Fruit fly (Drosophila melanogaster) whole organism, embryonic: ENCODE results near the gene Fife.
A peak's percentile ranks its signal among the peaks of the same experiment; 100 is the strongest.

ENCODE experiments used
- CG10565 ChIP-seq: fragments of 200-800 bp; sonication (Bioruptor generic); optimal IDR thresholded peaks from 3 replicates; lab custom pipeline; 2016; ENCODE audit warnings: missing biosample characterization, mild to moderate bottlenecking, missing genetic modification characterization
- CG12391 ChIP-seq: fragments of 200-800 bp; sonication (Bioruptor generic); optimal IDR thresholded peaks from 3 replicates; lab custom pipeline; 2018; ENCODE audit warnings: missing biosample characterization, mild to moderate bottlenecking, missing genetic modification characterization, moderate library complexity
- CG13287 ChIP-seq: fragments of 200-800 bp; sonication (Bioruptor generic); IDR thresholded peaks from 2 replicates; pipeline ENCODE4 v1.3.6; 2022; ENCODE audit warnings: missing biosample characterization, missing genetic modification characterization; ENCODE audit not compliant: partially characterized antibody
- CG14710 ChIP-seq: fragments of 200-800 bp; sonication (Bioruptor generic); optimal IDR thresholded peaks from 3 replicates; lab custom pipeline; 2019; ENCODE audit warnings: missing biosample characterization, mild to moderate bottlenecking, missing genetic modification characterization, moderate library complexity
- CG15514 ChIP-seq: fragments of 200-800 bp; sonication (Bioruptor generic); optimal IDR thresholded peaks from 3 replicates; lab custom pipeline; 2017; ENCODE audit warnings: missing biosample characterization, missing genetic modification characterization, mild to moderate bottlenecking, moderate library complexity, missing genetic modification reagents
- CG15696 ChIP-seq: fragments of 200-800 bp; sonication (Bioruptor generic); optimal IDR thresholded peaks from 2 replicates; lab custom pipeline; 2019; ENCODE audit warnings: missing biosample characterization, mild to moderate bottlenecking, missing genetic modification characterization, moderate library complexity
- CG17186 ChIP-seq: fragments of 200-800 bp; sonication (Bioruptor generic); optimal IDR thresholded peaks from 3 replicates; lab custom pipeline; 2017; ENCODE audit warnings: missing biosample characterization, missing genetic modification reagents, missing genetic modification characterization
- CG18262 ChIP-seq: fragments of 200-800 bp; optimal IDR thresholded peaks from 3 replicates; lab custom pipeline; 2019; ENCODE audit warnings: missing biosample characterization, mild to moderate bottlenecking, missing genetic modification characterization, moderate library complexity
- CG2116 ChIP-seq: fragments of 200-800 bp; sonication (Bioruptor generic); optimal IDR thresholded peaks from 3 replicates; lab custom pipeline; 2018; ENCODE audit warnings: missing biosample characterization, mild to moderate bottlenecking, missing genetic modification characterization
- CG30403 ChIP-seq: fragments of 200-800 bp; sonication (Bioruptor generic); optimal IDR thresholded peaks from 3 replicates; lab custom pipeline; 2016; ENCODE audit warnings: missing biosample characterization, missing genetic modification characterization
- CG4404 ChIP-seq: fragments of 200-800 bp; sonication (Bioruptor generic); IDR thresholded peaks from 2 replicates; pipeline ENCODE4 v1.3.6; 2022; ENCODE audit warnings: missing biosample characterization, missing genetic modification characterization
- CG6272 ChIP-seq: fragments of 200-800 bp; sonication (Bioruptor generic); IDR thresholded peaks from 2 replicates; pipeline ENCODE4 v1.3.6; 2022; ENCODE audit warnings: missing biosample characterization, missing genetic modification characterization
- CG6813 ChIP-seq: fragments of 200-800 bp; sonication (Bioruptor generic); optimal IDR thresholded peaks from 2 replicates; lab custom pipeline; 2017; ENCODE audit warnings: missing biosample characterization, missing genetic modification characterization, mild to moderate bottlenecking, moderate library complexity, missing genetic modification reagents
- CG7271 ChIP-seq: fragments of 200-800 bp; sonication (Bioruptor generic); optimal IDR thresholded peaks from 2 replicates; lab custom pipeline; 2018; ENCODE audit warnings: missing biosample characterization, mild to moderate bottlenecking, missing genetic modification characterization, moderate library complexity
- CG7372 ChIP-seq: fragments of 200-800 bp; sonication (Bioruptor generic); IDR thresholded peaks from 2 replicates; pipeline ENCODE4 v1.3.6; 2022; ENCODE audit warnings: missing biosample characterization, missing genetic modification characterization
- CG7839 ChIP-seq: fragments of 200-800 bp; sonication (Bioruptor generic); optimal IDR thresholded peaks from 3 replicates; lab custom pipeline; 2018; ENCODE audit warnings: missing biosample characterization, mild to moderate bottlenecking, missing genetic modification characterization, moderate library complexity
- CG8388 ChIP-seq: fragments of 200-800 bp; sonication (Bioruptor generic); optimal IDR thresholded peaks from 2 replicates; lab custom pipeline; 2019; ENCODE audit warnings: missing biosample characterization, mild to moderate bottlenecking, missing genetic modification characterization, moderate library complexity
- CG9727 ChIP-seq: fragments of 200-800 bp; sonication (Bioruptor generic); optimal IDR thresholded peaks from 3 replicates; lab custom pipeline; 2017; ENCODE audit warnings: missing biosample characterization, mild to moderate bottlenecking, missing genetic modification characterization
- CG9817 ChIP-seq: fragments of 200-800 bp; sonication (Bioruptor generic); optimal IDR thresholded peaks from 2 replicates; lab custom pipeline; 2018; ENCODE audit warnings: missing biosample characterization, mild to moderate bottlenecking, missing genetic modification characterization, moderate library complexity
- CG9932 ChIP-seq: fragments of 200-800 bp; sonication (Bioruptor generic); IDR thresholded peaks from 2 replicates; pipeline ENCODE4 v1.3.6; 2022; ENCODE audit warnings: missing biosample characterization, missing genetic modification characterization
- Dbx ChIP-seq: fragments of 200-800 bp; sonication (Bioruptor generic); IDR thresholded peaks from 3 replicates; pipeline ENCODE4 v1.3.6; 2022; ENCODE audit warnings: missing biosample characterization, missing genetic modification characterization
- Fer2 ChIP-seq: fragments of 200-800 bp; sonication (Bioruptor generic); optimal IDR thresholded peaks from 2 replicates; lab custom pipeline; 2018; ENCODE audit warnings: missing biosample characterization, mild to moderate bottlenecking, missing genetic modification characterization, moderate library complexity
- Hr3 ChIP-seq: fragments of 200-800 bp; sonication (Bioruptor generic); optimal IDR thresholded peaks from 3 replicates; lab custom pipeline; 2016; ENCODE audit warnings: missing biosample characterization, missing genetic modification characterization
- Mad ChIP-seq: fragments of 200-800 bp; sonication (Bioruptor generic); optimal IDR thresholded peaks from 2 replicates; lab custom pipeline; 2016; ENCODE audit warnings: missing biosample characterization, missing genetic modification characterization
- Nf-YC ChIP-seq: fragments of 200-800 bp; optimal IDR thresholded peaks from 3 replicates; lab custom pipeline; 2019; ENCODE audit warnings: missing biosample characterization, mild to moderate bottlenecking, missing genetic modification characterization, moderate library complexity
- Oli ChIP-seq: fragments of 200-800 bp; sonication (Bioruptor generic); optimal IDR thresholded peaks from 2 replicates; lab custom pipeline; 2018; ENCODE audit warnings: missing biosample characterization, mild to moderate bottlenecking, missing genetic modification characterization, moderate library complexity
- Xbp1 ChIP-seq: fragments of 200-800 bp; sonication (Bioruptor generic); optimal IDR thresholded peaks from 3 replicates; lab custom pipeline; 2016; ENCODE audit warnings: missing biosample characterization, mild to moderate bottlenecking, missing genetic modification characterization
- al ChIP-seq: fragments of 200-800 bp; sonication (Bioruptor generic); IDR thresholded peaks from 2 replicates; pipeline ENCODE4 v1.3.6; 2022; ENCODE audit warnings: missing biosample characterization, missing genetic modification characterization
- ap ChIP-seq: fragments of 200-800 bp; sonication (Bioruptor generic); IDR thresholded peaks from 2 replicates; pipeline ENCODE4 v1.3.6; 2022; ENCODE audit warnings: missing biosample characterization, missing genetic modification characterization
- ara ChIP-seq: fragments of 200-800 bp; sonication (Bioruptor generic); IDR thresholded peaks from 2 replicates; pipeline ENCODE4 v1.3.6; 2022; ENCODE audit warnings: missing biosample characterization, missing genetic modification characterization
- dmrt11E ChIP-seq: fragments of 200-800 bp; sonication (Bioruptor generic); optimal IDR thresholded peaks from 3 replicates; lab custom pipeline; 2018; ENCODE audit warnings: missing biosample characterization, mild to moderate bottlenecking, missing genetic modification characterization, moderate library complexity
- ewg ChIP-seq: fragments of 200-800 bp; sonication (Bioruptor generic); optimal IDR thresholded peaks from 3 replicates; lab custom pipeline; 2017; ENCODE audit warnings: mild to moderate bottlenecking, missing biosample characterization, missing genetic modification reagents, missing genetic modification characterization
- ind ChIP-seq: fragments of 200-800 bp; sonication (Bioruptor generic); optimal IDR thresholded peaks from 3 replicates; lab custom pipeline; 2016; ENCODE audit warnings: missing biosample characterization, missing genetic modification characterization
- lbe ChIP-seq: fragments of 200-800 bp; sonication (Bioruptor generic); optimal IDR thresholded peaks from 2 replicates; lab custom pipeline; 2016; ENCODE audit warnings: missing biosample characterization, mild to moderate bottlenecking, missing genetic modification characterization
- nerfin-1 ChIP-seq: fragments of 200-800 bp; sonication (Bioruptor generic); optimal IDR thresholded peaks from 3 replicates; lab custom pipeline; 2019; ENCODE audit warnings: missing biosample characterization, mild to moderate bottlenecking, missing genetic modification characterization, moderate library complexity
- nmo ChIP-seq: fragments of 200-800 bp; sonication (Bioruptor generic); optimal IDR thresholded peaks from 2 replicates; lab custom pipeline; 2018; ENCODE audit warnings: missing biosample characterization, mild to moderate bottlenecking, missing genetic modification characterization, moderate library complexity
- phol ChIP-seq: fragments of 200-800 bp; sonication (Bioruptor generic); optimal IDR thresholded peaks from 3 replicates; lab custom pipeline; 2018; ENCODE audit warnings: missing biosample characterization, mild to moderate bottlenecking, missing genetic modification characterization, moderate library complexity
- pum ChIP-seq: fragments of 200-800 bp; sonication (Bioruptor generic); optimal IDR thresholded peaks from 2 replicates; lab custom pipeline; 2016; ENCODE audit warnings: missing biosample characterization, missing genetic modification characterization
- ro ChIP-seq: fragments of 200-800 bp; sonication (Bioruptor generic); IDR thresholded peaks from 2 replicates; pipeline ENCODE4 v1.3.6; 2022; ENCODE audit warnings: missing biosample characterization, missing genetic modification characterization
- scrt ChIP-seq: fragments of 200-800 bp; sonication (Bioruptor generic); optimal IDR thresholded peaks from 2 replicates; lab custom pipeline; 2018; ENCODE audit warnings: missing biosample characterization, mild to moderate bottlenecking, missing genetic modification characterization, moderate library complexity
- sens ChIP-seq: fragments of 200-800 bp; sonication (Bioruptor generic); peaks from one replicate; lab custom pipeline; 2016; ENCODE audit warnings: missing biosample characterization, missing genetic modification characterization
- sisA ChIP-seq: fragments of 200-800 bp; sonication (Bioruptor generic); IDR thresholded peaks from 2 replicates; pipeline ENCODE4 v1.3.6; 2022; ENCODE audit warnings: missing biosample characterization, missing genetic modification characterization
- slbo ChIP-seq: fragments of 200-800 bp; sonication (Bioruptor generic); IDR thresholded peaks from 2 replicates; pipeline ENCODE4 v1.3.6; 2022; ENCODE audit warnings: missing biosample characterization, missing genetic modification characterization
- stwl ChIP-seq: fragments of 200-800 bp; sonication (Bioruptor generic); optimal IDR thresholded peaks from 3 replicates; lab custom pipeline; 2018; ENCODE audit warnings: missing biosample characterization, mild to moderate bottlenecking, missing genetic modification characterization, moderate library complexity
- tgo ChIP-seq: fragments of 200-800 bp; sonication (Bioruptor generic); IDR thresholded peaks from 3 replicates; pipeline ENCODE4 v1.3.6; 2022; ENCODE audit warnings: missing biosample characterization, missing genetic modification characterization
- tll ChIP-seq, 2 experiments: fragments of 200-800 bp in 1 of 2; fragments of >200 bp in 1 of 2; sonication (Bioruptor generic) in 1 of 2; optimal IDR thresholded peaks; 2 replicates each; lab custom pipeline; 2017 to 2019; ENCODE audit warnings: missing biosample characterization in 2 of 2, missing genetic modification characterization in 2 of 2, mild to moderate bottlenecking in 1 of 2, moderate library complexity in 1 of 2
- ttk ChIP-seq: fragments of 200-800 bp; sonication (Bioruptor generic); IDR thresholded peaks from 2 replicates; pipeline ENCODE4 v2.1.2; 2022; ENCODE audit warnings: missing biosample characterization, missing genetic modification characterization
- wdn ChIP-seq: fragments of 200-800 bp; sonication (Bioruptor generic); IDR thresholded peaks from 2 replicates; pipeline ENCODE4 v1.3.6; 2022; ENCODE audit warnings: missing biosample characterization, missing genetic modification characterization
- wor ChIP-seq: fragments of 200-800 bp; sonication (Bioruptor generic); IDR thresholded peaks from 2 replicates; pipeline ENCODE4 v1.3.6; 2022; ENCODE audit warnings: missing biosample characterization, missing genetic modification characterization
- zfh1 ChIP-seq: fragments of 200-800 bp; sonication (Bioruptor generic); IDR thresholded peaks from 3 replicates; pipeline ENCODE4 v1.3.6; 2022; ENCODE audit warnings: missing biosample characterization, missing genetic modification characterization

The Fife gene

DNA sequence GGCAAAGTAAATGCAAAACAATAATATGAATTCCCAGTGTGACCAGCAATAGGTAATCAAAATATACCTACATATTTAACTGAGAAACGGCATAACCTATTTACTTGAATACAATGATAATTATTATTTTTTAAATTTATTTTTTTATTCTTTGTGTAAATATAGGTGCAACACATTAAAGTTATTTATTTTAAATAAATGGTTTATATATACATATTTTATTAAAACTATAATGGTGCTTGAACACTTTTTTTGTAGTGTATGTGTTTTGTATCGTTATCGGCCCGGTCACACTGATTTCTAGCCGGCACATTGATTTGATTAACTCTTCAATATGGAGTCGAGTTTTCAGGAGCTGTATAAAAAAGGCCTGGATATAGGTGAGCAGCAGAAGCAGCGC lies 59.7 kb downstream of the Fife start, which contains the start of the genes ProRS-m, CG42304 and Snup (continued):
- TF ChIP-seq CG9932 (peak; percentile 56; the same call in 1 of the 2 replicates), CG8388 (GFP tag; lab: Kevin White, UChicago) (peak; percentile 61), scrt (GFP tag; lab: Kevin White, UChicago) (peak; percentile 13), CG15514 (peak; percentile 15), wdn (0 out of 2 replicates have a peak, but pooled peaks have one; percentile 36), slbo (GFP tag; lab: Robert Waterston, UW) (peak; percentile 83), CG9817 (tag; lab: Kevin White, UChicago) (no peak), sisA (GFP tag; lab: Robert Waterston, UW) (peak; percentile 73), Nf-YC (tag; lab: Kevin White, UChicago) (no peak), wor (GFP tag; lab: Robert Waterston, UW) (peak; percentile 30; the same call in 1 of the 2 replicates), Fer2 (tag; lab: Kevin White, UChicago) (no peak), lbe (no peak), ro (GFP tag; lab: Robert Waterston, UW) (peak; percentile 52; the same call in 1 of the 2 replicates), ara (peak; percentile 73), nerfin-1 (tag; lab: Kevin White, UChicago) (no peak), ap (peak; percentile 52; the same call in 1 of the 2 replicates), pum (no peak), Oli (tag; lab: Kevin White, UChicago) (peak; percentile 16), CG30403 (peak; percentile 37), CG6813 (GFP tag; lab: Kevin White, UChicago) (no peak), CG7839 (tag; lab: Kevin White, UChicago) (peak; percentile 70), CG2116 (peak; percentile 41), ttk (GFP tag; lab: Robert Waterston, UW) (peak; percentile 78), CG4404 (GFP tag; lab: Robert Waterston, UW) (peak; percentile 59), CG18262 (tag; lab: Kevin White, UChicago) (peak; percentile 80), CG7372 (peak; percentile 56; the same call in 1 of the 2 replicates), dmrt11E (peak; percentile 63), phol (tag; lab: Kevin White, UChicago) (peak; percentile 88), al (peak; percentile 71), CG10565 (GFP tag; lab: Kevin White, UChicago) (no peak), ind (GFP tag; lab: Kevin White, UChicago) (peak; percentile 33), CG6272 (peak; percentile 56; the same call in 1 of the 2 replicates), CG13287 (peak; percentile 62), CG15696 (peak; percentile 22), sens (GFP tag; lab: Kevin White, UChicago) (peak; percentile 53), Hr3 (GFP tag; lab: Kevin White, UChicago) (peak; percentile 58), stwl (tag; lab: Kevin White, UChicago) (peak; percentile 92), Xbp1 (GFP tag; lab: Kevin White, UChicago) (peak; percentile 36), CG12391 (tag; lab: Kevin White, UChicago) (peak; percentile 83), ewg (GFP tag; lab: Kevin White, UChicago) (peak; percentile 29), Mad (GFP tag; lab: Kevin White, UChicago) (no peak), zfh1 (0 out of 3 replicates have a peak, but pooled peaks have one; percentile 53), CG7271 (tag; lab: Kevin White, UChicago) (peak; percentile 54), tgo (peak; percentile 86), Dbx (GFP tag; lab: Robert Waterston, UW) (peak; percentile 12; the same call in 1 of the 3 replicates), CG17186 (GFP tag; lab: Kevin White, UChicago) (no peak), CG9727 (peak; percentile 56), tll (GFP tag; optimal IDR thresholded peaks at IDR 0.05; lab: Kevin White, UChicago) (peak in 1 of 2 experiments; percentile 23), nmo (GFP tag; lab: Kevin White, UChicago) (peak; percentile 76), CG14710 (tag; lab: Kevin White, UChicago) (peak; percentile 89)
